Worm (Caenorhabditis elegans) whole organism, L4/young adult: ENCODE measurements around the gene igcm-3.

Source experiments
- W03F9.2 ChIP-seq: fragments of 150-350 bp; optimal IDR thresholded peaks from 2 replicates; lab custom pipeline; 2014; ENCODE audit warnings: missing biosample characterization, missing genetic modification characterization
- dao-5 ChIP-seq: sonication (generic microtip); optimal IDR thresholded peaks from 2 replicates; lab custom pipeline; 2016; ENCODE audit warnings: missing genotype, missing genetic modification characterization, moderate library complexity, missing compliant biosample characterization
- him-1 ChIP-seq: sonication (generic microtip); optimal IDR thresholded peaks from 2 replicates; lab custom pipeline; 2016; ENCODE audit warnings: missing genotype, missing genetic modification reagents, missing genetic modification characterization, missing compliant biosample characterization

igcm-3 gene

ce11 chrX:2705809-2706378 lies at the start of gene igcm-3:
Gene igcm-3 (minus strand): TSS chrX:2705859.
- TF ChIP-seq dao-5 (tag; lab: Kevin White, UChicago) (no peak), him-1 (tag; lab: Kevin White, UChicago) (no peak), W03F9.2 (tag; lab: Kevin White, UChicago) (no peak)

DNA sequence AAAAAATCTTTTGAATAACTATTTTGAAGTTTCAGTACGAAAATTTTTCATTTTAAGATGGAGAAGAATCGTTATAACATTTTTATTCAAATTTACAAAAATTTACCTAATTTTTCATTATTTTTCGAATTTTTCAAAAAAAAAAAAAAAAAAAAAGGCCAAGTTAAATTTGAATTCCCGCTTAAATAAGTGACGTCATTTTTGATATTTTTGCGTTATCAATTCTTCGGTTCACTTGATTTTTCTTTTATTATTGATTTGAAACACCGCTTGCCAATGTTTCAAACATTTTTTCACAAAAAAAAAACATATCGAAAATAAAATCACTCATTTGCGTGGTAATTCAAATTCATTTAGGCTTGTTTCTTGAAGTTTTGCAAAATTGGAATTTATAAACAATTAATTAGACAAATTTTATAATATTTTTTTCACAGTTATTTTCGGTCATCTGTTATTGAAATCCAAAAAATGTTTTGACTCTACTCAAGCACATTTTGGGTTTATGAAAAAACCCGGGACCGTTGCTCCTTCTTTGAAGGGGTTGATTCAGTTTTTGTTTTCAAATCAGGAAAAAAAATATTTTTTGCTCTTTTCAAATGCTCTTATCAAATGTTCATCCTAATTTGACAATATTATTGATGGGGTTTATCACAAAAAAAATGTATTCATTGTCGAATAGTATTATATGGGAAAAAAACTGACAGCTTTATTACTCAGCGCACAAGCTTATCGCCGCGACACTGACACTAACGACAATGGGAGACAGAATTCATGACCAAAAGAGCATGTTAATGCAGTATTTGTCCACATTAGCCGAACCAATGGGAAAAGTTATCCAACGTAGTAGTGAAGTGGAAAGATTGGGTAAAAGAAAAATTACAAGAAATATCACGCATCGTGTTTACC lies 48.6 kb upstream of the igcm-3 start:
- TF ChIP-seq W03F9.2 (tag; lab: Kevin White, UChicago) (no peak), him-1 (tag; lab: Kevin White, UChicago) (no peak), dao-5 (tag; lab: Kevin White, UChicago) (no peak)

DNA sequence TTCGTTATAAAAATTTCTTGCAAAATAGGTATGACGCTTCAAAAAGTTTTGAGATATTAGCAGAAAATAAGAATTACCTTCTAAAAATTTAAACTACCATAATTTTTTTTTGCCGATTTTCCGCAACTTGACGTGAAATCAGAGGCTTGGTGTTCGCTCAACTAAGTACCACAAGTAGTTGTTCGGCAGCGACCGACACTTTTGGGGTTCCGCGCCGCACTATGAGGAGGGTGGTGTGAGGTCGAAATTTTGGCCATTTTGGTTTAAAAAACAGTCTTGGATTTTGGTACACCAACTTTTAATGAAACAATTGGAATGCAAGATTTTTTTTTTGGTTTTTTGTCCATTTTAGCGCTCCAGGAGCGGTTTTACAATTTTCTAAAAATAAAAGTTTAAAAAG lies 47.2 kb upstream of the igcm-3 start:
- TF ChIP-seq W03F9.2 (tag; lab: Kevin White, UChicago), result no peak
- TF ChIP-seq him-1 (tag; lab: Kevin White, UChicago), result no peak
- TF ChIP-seq dao-5 (tag; lab: Kevin White, UChicago), result no peak

DNA sequence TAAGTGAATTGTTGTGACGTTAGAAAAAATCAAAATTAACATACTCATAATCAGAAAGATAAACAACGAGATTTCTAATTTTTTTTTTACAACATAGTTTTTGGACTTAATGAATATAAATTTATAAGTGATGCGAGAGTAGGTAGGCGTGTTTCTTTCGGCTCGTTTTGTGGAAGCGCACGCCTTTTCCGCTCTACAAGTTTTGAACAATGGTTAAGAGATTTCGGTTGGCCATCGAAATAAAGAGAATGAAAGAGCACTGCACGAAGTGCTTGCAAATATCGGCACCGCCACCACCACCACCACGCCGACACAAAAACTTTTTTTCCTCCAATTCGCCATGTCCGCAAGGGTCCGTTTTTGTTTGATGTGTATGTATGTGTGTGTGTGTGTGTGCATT lies 43.2 kb upstream of the igcm-3 start:
- TF ChIP-seq W03F9.2 (tag; lab: Kevin White, UChicago), result no peak
- TF ChIP-seq dao-5 (tag; lab: Kevin White, UChicago), result no peak
- TF ChIP-seq him-1 (tag; lab: Kevin White, UChicago), result no peak

DNA sequence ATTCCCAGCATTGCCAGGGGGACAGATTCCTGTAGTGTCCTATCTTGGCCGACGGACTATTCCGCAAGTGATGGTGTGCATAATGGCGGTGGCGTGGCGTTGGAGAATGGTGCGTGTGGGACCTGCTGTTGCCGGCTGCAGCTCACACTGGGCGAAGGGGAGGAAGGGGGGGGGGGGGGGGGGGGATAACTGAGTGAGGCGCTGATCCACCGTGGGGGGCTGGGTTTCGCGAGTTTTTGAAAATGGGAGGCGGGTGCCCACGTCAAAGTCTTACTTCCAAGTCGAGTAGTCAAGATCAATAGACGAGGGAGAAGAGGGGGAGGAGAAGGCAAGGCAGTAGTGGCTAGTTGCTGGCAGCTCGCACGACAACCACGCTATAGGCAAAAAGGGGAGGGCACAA lies 25.8 kb upstream of the igcm-3 start:
- TF ChIP-seq him-1 (tag; lab: Kevin White, UChicago), result no peak
- TF ChIP-seq dao-5 (tag; lab: Kevin White, UChicago), result no peak
- no peak for TF ChIP-seq W03F9.2 (tag; lab: Kevin White, UChicago)

DNA sequence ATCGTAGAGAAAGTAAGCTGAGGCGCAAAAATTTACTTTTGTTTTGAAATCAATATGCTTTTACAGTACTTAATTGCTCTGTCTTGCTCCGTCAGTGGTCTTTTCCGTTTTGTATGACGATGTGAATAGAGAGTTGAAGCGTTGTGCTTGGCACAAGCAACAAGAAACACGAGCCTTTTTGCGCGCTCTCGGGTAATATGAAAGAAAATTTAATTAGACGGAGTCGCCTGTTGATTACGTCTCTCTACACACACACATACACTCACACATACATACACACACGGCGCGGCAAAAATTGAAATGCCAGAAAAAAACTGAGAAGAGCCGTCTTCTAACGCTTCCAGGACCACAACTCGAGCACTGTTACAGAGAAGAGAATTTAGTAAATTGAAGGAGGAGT lies 24.2 kb upstream of the igcm-3 start:
- no peak for TF ChIP-seq dao-5 (tag; lab: Kevin White, UChicago)
- no peak for TF ChIP-seq W03F9.2 (tag; lab: Kevin White, UChicago)
- TF ChIP-seq him-1 (tag; lab: Kevin White, UChicago), result no peak

DNA sequence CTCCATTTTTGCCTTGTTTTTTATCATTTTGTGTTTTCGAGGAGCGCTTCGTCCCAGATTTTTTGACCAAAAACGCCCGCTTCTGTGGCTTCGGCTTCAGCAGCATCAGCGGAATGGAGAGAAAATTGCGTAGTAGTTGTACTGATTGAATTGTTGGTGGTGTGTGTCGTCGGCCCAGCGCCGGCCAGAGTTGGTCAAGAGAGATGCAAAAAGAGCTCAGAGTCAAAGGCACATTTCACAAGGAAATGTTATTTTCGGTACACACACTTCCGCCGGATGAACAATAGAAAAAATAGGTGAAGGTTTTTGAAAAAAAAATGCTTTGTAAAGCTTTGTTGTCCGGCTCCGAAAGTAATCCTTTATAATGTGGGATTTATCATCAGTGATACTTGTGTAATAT lies 22.0 kb upstream of the igcm-3 start:
- TF ChIP-seq him-1 (tag; lab: Kevin White, UChicago) (no peak), dao-5 (tag; lab: Kevin White, UChicago) (no peak), W03F9.2 (tag; lab: Kevin White, UChicago) (no peak)

- TF ChIP-seq W03F9.2 (tag; lab: Kevin White, UChicago) (no peak), him-1 (tag; lab: Kevin White, UChicago) (no peak), dao-5 (tag; lab: Kevin White, UChicago) (no peak)
These were observed 7.3 kb upstream of the igcm-3 start for ce11 chrX:2712984-2713383.

ce11 chrX:2709183-2709582 lies 3.5 kb upstream of the igcm-3 start:
- TF ChIP-seq him-1 (tag; lab: Kevin White, UChicago) (no peak), W03F9.2 (tag; lab: Kevin White, UChicago) (no peak), dao-5 (tag; lab: Kevin White, UChicago) (no peak)

- no peak for TF ChIP-seq him-1 (tag; lab: Kevin White, UChicago)
- no peak for TF ChIP-seq dao-5 (tag; lab: Kevin White, UChicago)
- no peak for TF ChIP-seq W03F9.2 (tag; lab: Kevin White, UChicago)
These were observed 1.9 kb upstream of the igcm-3 start for ce11 chrX:2707480-2708015.

ce11 chrX:2704768-2705486 lies 732 bp downstream of the igcm-3 start:
- no peak for TF ChIP-seq W03F9.2 (tag; lab: Kevin White, UChicago)
- TF ChIP-seq him-1 (tag; lab: Kevin White, UChicago), result no peak
- no peak for TF ChIP-seq dao-5 (tag; lab: Kevin White, UChicago)

DNA sequence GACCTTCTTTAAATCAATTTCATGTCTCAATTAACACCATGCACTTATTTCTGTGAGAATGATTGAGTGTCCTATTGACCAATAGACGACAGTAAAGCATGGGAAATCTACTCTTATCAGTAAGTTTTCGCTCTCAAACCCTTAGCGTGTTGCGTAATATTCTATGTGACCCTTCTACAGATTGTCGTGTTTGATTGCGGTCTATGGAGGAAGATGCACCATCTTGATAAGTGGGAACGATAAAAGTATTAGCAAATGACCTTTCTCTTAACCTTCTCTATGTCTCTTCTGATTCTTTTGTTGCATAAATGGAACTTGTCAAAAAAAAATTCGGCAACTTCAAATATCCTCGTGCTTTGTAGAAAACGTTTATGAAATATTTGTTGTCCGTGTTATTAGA lies 1.8 kb downstream of the igcm-3 start:
- TF ChIP-seq W03F9.2 (tag; lab: Kevin White, UChicago) (no peak), dao-5 (tag; lab: Kevin White, UChicago) (no peak), him-1 (tag; lab: Kevin White, UChicago) (no peak)

- no peak for TF ChIP-seq W03F9.2 (tag; lab: Kevin White, UChicago)
- TF ChIP-seq dao-5 (tag; lab: Kevin White, UChicago), result no peak
- no peak for TF ChIP-seq him-1 (tag; lab: Kevin White, UChicago)
These were observed 5.0 kb downstream of the igcm-3 start for ce11 chrX:2700649-2701048.
